Worm (Caenorhabditis elegans) whole organism, late embryonic: Measurements from ENCODE around the gene srh-135.

Experiments
- F13H6.1 ChIP-seq: sonication (generic microtip); optimal IDR thresholded peaks from 2 replicates; lab custom pipeline; 2016; ENCODE audit warnings: missing genetic modification characterization, missing compliant biosample characterization
- K02D7.2 ChIP-seq: sonication (generic microtip); optimal IDR thresholded peaks from 2 replicates; lab custom pipeline; 2017; ENCODE audit warnings: mild to moderate bottlenecking, missing genetic modification characterization, missing compliant biosample characterization
- Y22D7AL.16 ChIP-seq: sonication (generic microtip); optimal IDR thresholded peaks from 2 replicates; lab custom pipeline; 2016; ENCODE audit warnings: missing genetic modification characterization, missing compliant biosample characterization
- ahr-1 ChIP-seq: sonication (generic microtip); optimal IDR thresholded peaks from 2 replicates; lab custom pipeline; 2016; ENCODE audit warnings: missing genetic modification characterization, missing compliant biosample characterization
- ceh-14 ChIP-seq: sonication (generic microtip); optimal IDR thresholded peaks from 2 replicates; lab custom pipeline; 2016; ENCODE audit warnings: missing genotype, missing genetic modification characterization, missing compliant biosample characterization
- ceh-18 ChIP-seq: sonication (generic microtip); optimal IDR thresholded peaks from 2 replicates; lab custom pipeline; 2016; ENCODE audit warnings: missing genetic modification characterization, missing compliant biosample characterization
- ceh-22 ChIP-seq: sonication (generic microtip); optimal IDR thresholded peaks from 2 replicates; lab custom pipeline; 2017; ENCODE audit warnings: missing biosample characterization, missing genetic modification characterization
- ceh-34 ChIP-seq: sonication (generic microtip); optimal IDR thresholded peaks from 2 replicates; lab custom pipeline; 2016; ENCODE audit warnings: mild to moderate bottlenecking, missing genetic modification characterization, missing compliant biosample characterization
- ceh-45 ChIP-seq: fragments of 200-800 bp; sonication (Bioruptor generic); IDR thresholded peaks from 2 replicates; pipeline ENCODE4 v1.3.6; 2022; ENCODE audit warnings: missing genetic modification reagents, missing genetic modification characterization, missing compliant biosample characterization
- che-1 ChIP-seq: sonication (generic microtip); optimal IDR thresholded peaks from 2 replicates; lab custom pipeline; 2016; ENCODE audit warnings: mild to moderate bottlenecking, missing genetic modification characterization, missing compliant biosample characterization
- dve-1 ChIP-seq: sonication (generic microtip); optimal IDR thresholded peaks from 2 replicates; lab custom pipeline; 2017; ENCODE audit warnings: antibody characterized with exemption, mild to moderate bottlenecking, missing genetic modification characterization, missing compliant biosample characterization
- ets-4 ChIP-seq: sonication (generic microtip); optimal IDR thresholded peaks from 2 replicates; lab custom pipeline; 2016; ENCODE audit warnings: missing genetic modification characterization, missing compliant biosample characterization
- eyg-1 ChIP-seq: sonication (generic microtip); optimal IDR thresholded peaks from 2 replicates; lab custom pipeline; 2016; ENCODE audit warnings: missing genotype, missing genetic modification characterization, missing compliant biosample characterization
- fkh-10 ChIP-seq: fragments of 150-350 bp; optimal IDR thresholded peaks from 2 replicates; lab custom pipeline; 2014; ENCODE audit warnings: missing biosample characterization, missing genetic modification reagents, missing genetic modification characterization
- hlh-13 ChIP-seq: fragments of 200-800 bp; sonication (Bioruptor generic); optimal IDR thresholded peaks from 2 replicates; lab custom pipeline; 2018; ENCODE audit warnings: mild to moderate bottlenecking, missing genetic modification characterization, missing compliant biosample characterization
- hlh-30 ChIP-seq: sonication (generic microtip); optimal IDR thresholded peaks from 2 replicates; lab custom pipeline; 2017; ENCODE audit warnings: antibody characterized with exemption, missing genetic modification characterization, missing compliant biosample characterization; ENCODE audit not compliant: insufficient read depth
- hlh-6 ChIP-seq: sonication (generic microtip); optimal IDR thresholded peaks from 2 replicates; lab custom pipeline; 2016; ENCODE audit warnings: missing genotype, missing genetic modification characterization, missing compliant biosample characterization
- hlh-8 ChIP-seq: sonication (generic microtip); optimal IDR thresholded peaks from 2 replicates; lab custom pipeline; 2016; ENCODE audit warnings: missing genotype, missing genetic modification characterization, missing compliant biosample characterization
- lin-11 ChIP-seq: fragments of 200-800 bp; sonication (Bioruptor generic); optimal IDR thresholded peaks from 2 replicates; lab custom pipeline; 2018; ENCODE audit warnings: mild to moderate bottlenecking, missing genetic modification characterization, missing compliant biosample characterization
- madf-2 ChIP-seq: sonication (generic microtip); optimal IDR thresholded peaks from 2 replicates; lab custom pipeline; 2017; ENCODE audit warnings: missing genetic modification characterization, missing compliant biosample characterization
- mec-3 ChIP-seq: sonication (generic microtip); optimal IDR thresholded peaks from 2 replicates; lab custom pipeline; 2016; ENCODE audit warnings: borderline replicate concordance, missing genetic modification characterization, missing compliant biosample characterization
- nfya-1 ChIP-seq: sonication (generic microtip); optimal IDR thresholded peaks from 2 replicates; lab custom pipeline; 2017; ENCODE audit warnings: missing genetic modification characterization, mild to moderate bottlenecking, missing compliant biosample characterization, antibody characterized with exemption, moderate library complexity
- pag-3 ChIP-seq: sonication (generic microtip); optimal IDR thresholded peaks from 2 replicates; lab custom pipeline; 2016; ENCODE audit warnings: missing compliant biosample characterization, missing genetic modification characterization, borderline replicate concordance
- pros-1 ChIP-seq: fragments of 150-350 bp; optimal IDR thresholded peaks from 2 replicates; lab custom pipeline; 2014; ENCODE audit warnings: missing biosample characterization, missing genetic modification reagents, missing genetic modification characterization
- rnt-1 ChIP-seq: sonication (generic microtip); optimal IDR thresholded peaks from 2 replicates; lab custom pipeline; 2016; ENCODE audit warnings: missing genetic modification characterization, missing compliant biosample characterization
- sdc-2 ChIP-seq: sonication (generic microtip); optimal IDR thresholded peaks from 2 replicates; lab custom pipeline; 2016; ENCODE audit warnings: missing genotype, missing genetic modification characterization, missing compliant biosample characterization
- syd-9 ChIP-seq: sonication (generic microtip); optimal IDR thresholded peaks from 2 replicates; lab custom pipeline; 2016; ENCODE audit warnings: mild to moderate bottlenecking, missing genetic modification characterization, moderate library complexity, missing compliant biosample characterization
- unc-3 ChIP-seq, 2 experiments: fragments of 200-800 bp in 1 of 2; sonication (Bioruptor generic) in 1 of 2; sonication (generic microtip) in 1 of 2; conservative IDR thresholded peaks in 1 of 2; optimal IDR thresholded peaks in 1 of 2; 2 replicates each; pipeline versions ENCODE4 v1.3.6 to Lab custom; 2016 to 2022; ENCODE audit warnings: missing compliant biosample characterization in 2 of 2, missing genetic modification characterization in 2 of 2, missing genetic modification reagents in 1 of 2
- unc-42 ChIP-seq: sonication (generic microtip); optimal IDR thresholded peaks from 2 replicates; lab custom pipeline; 2016; ENCODE audit warnings: missing genotype, missing genetic modification characterization, missing compliant biosample characterization
- unc-55 ChIP-seq: sonication (generic microtip); optimal IDR thresholded peaks from 2 replicates; lab custom pipeline; 2017; ENCODE audit warnings: missing biosample characterization, missing genetic modification reagents, missing genetic modification characterization
- unc-86 ChIP-seq: sonication (generic microtip); optimal IDR thresholded peaks from 2 replicates; lab custom pipeline; 2016; ENCODE audit warnings: missing genetic modification characterization, missing compliant biosample characterization
- zip-5 ChIP-seq: sonication (generic microtip); optimal IDR thresholded peaks from 2 replicates; lab custom pipeline; 2016; ENCODE audit warnings: missing genetic modification characterization, missing compliant biosample characterization
- ztf-16 ChIP-seq: sonication (generic microtip); optimal IDR thresholded peaks from 2 replicates; lab custom pipeline; 2017; ENCODE audit warnings: missing genetic modification characterization, missing compliant biosample characterization

Gene srh-135

ce11 chrII:10221627-10222026 is 5.3 kb downstream of the srh-135 start:
- TF ChIP-seq eyg-1 (tag; lab: Kevin White, UChicago) (no peak), unc-55 (no peak), ceh-18 (tag; lab: Kevin White, UChicago) (no peak)
- TF ChIP-seq, all 69 proteins: peak for 0

- TF ChIP-seq ceh-34 (tag; lab: Kevin White, UChicago) (no peak), zip-5 (tag; lab: Kevin White, UChicago) (no peak), sdc-2 (no peak), unc-42 (tag; lab: Kevin White, UChicago) (no peak), unc-55 (no peak), unc-86 (tag; lab: Kevin White, UChicago) (no peak), madf-2 (tag; lab: Kevin White, UChicago) (no peak), che-1 (no peak), ceh-14 (no peak), syd-9 (tag; lab: Kevin White, UChicago) (no peak), lin-11 (tag; lab: Kevin White, UChicago) (no peak), pros-1 (tag; lab: Kevin White, UChicago) (no peak)
Observed at ce11 chrII:10220631-10221030, 6.3 kb downstream of the srh-135 start.

- TF ChIP-seq unc-3 (GFP tag; conservative IDR thresholded peaks at IDR 0.05; lab: Robert Waterston, UW) (no peak), unc-3 (tag; optimal IDR thresholded peaks at IDR 0.05; lab: Kevin White, UChicago) (no peak), ztf-16 (tag; lab: Kevin White, UChicago) (no peak), pag-3 (tag; lab: Kevin White, UChicago) (no peak), ceh-22 (tag; lab: Kevin White, UChicago) (no peak), K02D7.2 (tag; lab: Kevin White, UChicago) (no peak), unc-86 (tag; lab: Kevin White, UChicago) (no peak), fkh-10 (GFP tag; lab: Kevin White, UChicago) (no peak), sdc-2 (no peak), ceh-45 (GFP tag; lab: Robert Waterston, UW) (no peak), Y22D7AL.16 (tag; lab: Kevin White, UChicago) (no peak), ahr-1 (tag; lab: Kevin White, UChicago) (no peak), dve-1 (no peak), lin-11 (tag; lab: Kevin White, UChicago) (no peak)
Observed at ce11 chrII:10218171-10218570, 8.8 kb downstream of the srh-135 start, which contains the start of gene ref-1. ref-1 (plus strand) TSS chrII:10218471.

ce11 chrII:10206425-10206824 is 20.5 kb downstream of the srh-135 start, which contains the start of gene T01E8.1:
T01E8.1 (plus strand) TSS chrII:10206725.
- TF ChIP-seq hlh-8, result no peak
- no peak for TF ChIP-seq ceh-22 (tag; lab: Kevin White, UChicago)
- no peak for TF ChIP-seq ztf-16 (tag; lab: Kevin White, UChicago)
- no peak for TF ChIP-seq ets-4 (tag; lab: Kevin White, UChicago)
- TF ChIP-seq nfya-1 (tag; lab: Kevin White, UChicago), result no peak
- TF ChIP-seq unc-42 (tag; lab: Kevin White, UChicago), result no peak
- no peak for TF ChIP-seq F13H6.1 (tag; lab: Kevin White, UChicago)
- TF ChIP-seq hlh-30, result no peak
- no peak for TF ChIP-seq hlh-13 (GFP tag; lab: Kevin White, UChicago)
- no peak for TF ChIP-seq dve-1

- TF ChIP-seq hlh-6 (tag; lab: Kevin White, UChicago) (no peak), rnt-1 (tag; lab: Kevin White, UChicago) (peak; percentile 32), mec-3 (tag; lab: Kevin White, UChicago) (no peak), unc-55 (peak; percentile 76), ceh-18 (tag; lab: Kevin White, UChicago) (peak; percentile 45), ceh-22 (tag; lab: Kevin White, UChicago) (peak; percentile 46), hlh-30 (peak; percentile 11)
Observed at ce11 chrII:10204428-10205049, 22.4 kb downstream of the srh-135 start.
